Worm (Caenorhabditis elegans) whole organism, L3 larva: ENCODE data around the gene C17B7.9.

Experiments
- aly-2 ChIP-seq: fragments of 150-350 bp; optimal IDR thresholded peaks from 2 replicates; lab custom pipeline; 2014; ENCODE audit warnings: missing biosample characterization, missing genetic modification characterization
- ama-1 ChIP-seq: fragments of 150-350 bp; optimal IDR thresholded peaks from 2 replicates; lab custom pipeline; 2018
- ceh-16 ChIP-seq: sonication (generic microtip); optimal IDR thresholded peaks from 2 replicates; lab custom pipeline; 2017; ENCODE audit warnings: missing biosample characterization, missing genetic modification characterization
- ceh-28 ChIP-seq: fragments of 150-350 bp; optimal IDR thresholded peaks from 2 replicates; lab custom pipeline; 2014; ENCODE audit warnings: missing biosample characterization, missing genetic modification reagents, missing genetic modification characterization
- ceh-82 ChIP-seq: fragments of 150-350 bp; optimal IDR thresholded peaks from 2 replicates; lab custom pipeline; 2014; ENCODE audit warnings: missing biosample characterization, missing genetic modification characterization
- ceh-9 ChIP-seq: sonication (generic microtip); optimal IDR thresholded peaks from 2 replicates; lab custom pipeline; 2018; ENCODE audit warnings: missing biosample characterization, missing genetic modification characterization
- daf-12 ChIP-seq: fragments of 150-350 bp; optimal IDR thresholded peaks from 2 replicates; lab custom pipeline; 2014; ENCODE audit warnings: missing biosample characterization, missing genetic modification reagents, missing genetic modification characterization
- egl-27 ChIP-seq: sonication (generic microtip); optimal IDR thresholded peaks from 4 replicates; lab custom pipeline; 2017; ENCODE audit warnings: missing biosample characterization, missing genetic modification reagents, missing genetic modification characterization
- elt-2 ChIP-seq: sonication (generic microtip); optimal IDR thresholded peaks from 2 replicates; lab custom pipeline; 2016; ENCODE audit warnings: missing genetic modification reagents, mild to moderate bottlenecking, missing genetic modification characterization, missing compliant biosample characterization
- elt-3 ChIP-seq, 3 experiments: fragments of 150-350 bp in 1 of 3; sonication (generic microtip) in 2 of 3; optimal IDR thresholded peaks; 2 replicates in 2 of 3; 4 replicates in 1 of 3; lab custom pipeline; 2014 to 2017; ENCODE audit warnings: missing biosample characterization in 3 of 3, missing genetic modification characterization in 3 of 3
- eor-1 ChIP-seq, 2 experiments: fragments of 150-350 bp; optimal IDR thresholded peaks; 2 replicates each; lab custom pipeline; 2014 to 2018; ENCODE audit warnings: missing biosample characterization in 2 of 2, missing genetic modification characterization in 2 of 2
- fkh-10 ChIP-seq: sonication (generic microtip); optimal IDR thresholded peaks from 2 replicates; lab custom pipeline; 2017; ENCODE audit warnings: missing biosample characterization, missing genetic modification reagents, missing genetic modification characterization
- fkh-2 ChIP-seq: fragments of 150-350 bp; optimal IDR thresholded peaks from 2 replicates; lab custom pipeline; 2014; ENCODE audit warnings: missing biosample characterization, missing genetic modification reagents, missing genetic modification characterization
- fos-1 ChIP-seq: fragments of 150-350 bp; optimal IDR thresholded peaks from 2 replicates; lab custom pipeline; 2014; ENCODE audit warnings: missing biosample characterization, missing genetic modification characterization
- hmg-11 ChIP-seq: sonication (generic microtip); optimal IDR thresholded peaks from 2 replicates; lab custom pipeline; 2016; ENCODE audit warnings: missing genetic modification characterization, missing compliant biosample characterization
- jun-1 ChIP-seq: fragments of 150-350 bp; optimal IDR thresholded peaks from 2 replicates; lab custom pipeline; 2014; ENCODE audit warnings: missing biosample characterization, missing genetic modification reagents, missing genetic modification characterization
- lin-39 ChIP-seq: fragments of 150-350 bp; optimal IDR thresholded peaks from 2 replicates; lab custom pipeline; 2018; ENCODE audit warnings: missing biosample characterization, missing genetic modification reagents, missing genetic modification characterization
- mdl-1 ChIP-seq: fragments of 150-350 bp; optimal IDR thresholded peaks from 2 replicates; lab custom pipeline; 2014; ENCODE audit warnings: missing biosample characterization, missing genetic modification characterization
- mml-1 ChIP-seq: fragments of 150-350 bp; sonication (generic microtip); optimal IDR thresholded peaks from 3 replicates; lab custom pipeline; 2014; ENCODE audit warnings: missing biosample characterization, missing genetic modification characterization
- nhr-12 ChIP-seq: fragments of 150-350 bp; optimal IDR thresholded peaks from 2 replicates; lab custom pipeline; 2014; ENCODE audit warnings: missing biosample characterization, missing genetic modification characterization
- nhr-23 ChIP-seq: fragments of 150-350 bp; optimal IDR thresholded peaks from 2 replicates; lab custom pipeline; 2014; ENCODE audit warnings: missing biosample characterization, missing genetic modification reagents, missing genetic modification characterization
- nhr-237 ChIP-seq: fragments of 150-350 bp; optimal IDR thresholded peaks from 2 replicates; lab custom pipeline; 2014; ENCODE audit warnings: missing biosample characterization, missing genetic modification characterization
- nhr-25 ChIP-seq: sonication (generic microtip); optimal IDR thresholded peaks from 2 replicates; lab custom pipeline; 2017; ENCODE audit warnings: missing biosample characterization, missing genetic modification characterization
- nhr-28 ChIP-seq: fragments of 150-350 bp; optimal IDR thresholded peaks from 2 replicates; lab custom pipeline; 2014; ENCODE audit warnings: missing biosample characterization, missing genetic modification characterization
- nhr-43 ChIP-seq: sonication (generic microtip); optimal IDR thresholded peaks from 2 replicates; lab custom pipeline; 2016; ENCODE audit warnings: mild to moderate bottlenecking, missing genetic modification characterization, missing compliant biosample characterization; ENCODE audit not compliant: poor library complexity, severe bottlenecking
- nhr-67 ChIP-seq: fragments of 150-350 bp; optimal IDR thresholded peaks from 2 replicates; lab custom pipeline; 2014; ENCODE audit warnings: missing biosample characterization, missing genetic modification characterization
- nhr-76 ChIP-seq: fragments of 150-350 bp; sonication (generic microtip); optimal IDR thresholded peaks from 5 replicates; lab custom pipeline; 2014; ENCODE audit warnings: missing biosample characterization, missing genetic modification characterization
- nhr-77 ChIP-seq: fragments of 150-350 bp; optimal IDR thresholded peaks from 2 replicates; lab custom pipeline; 2014; ENCODE audit warnings: missing biosample characterization, missing genetic modification characterization
- pha-4 ChIP-seq: fragments of 150-350 bp; optimal IDR thresholded peaks from 2 replicates; lab custom pipeline; 2014; ENCODE audit warnings: missing biosample characterization, missing genetic modification reagents, missing genetic modification characterization
- pqm-1 ChIP-seq: fragments of 150-350 bp; optimal IDR thresholded peaks from 2 replicates; lab custom pipeline; 2017; ENCODE audit warnings: missing biosample characterization, missing genetic modification characterization, inconsistent platforms
- sea-2 ChIP-seq: fragments of 150-350 bp; sonication (generic microtip); optimal IDR thresholded peaks from 4 replicates; lab custom pipeline; 2014; ENCODE audit warnings: missing biosample characterization, missing genetic modification reagents, missing genetic modification characterization
- skn-1 ChIP-seq: fragments of 150-350 bp; optimal IDR thresholded peaks from 2 replicates; lab custom pipeline; 2014; ENCODE audit warnings: missing biosample characterization, missing genetic modification characterization
- snpc-4 ChIP-seq: fragments of 150-350 bp; optimal IDR thresholded peaks from 2 replicates; lab custom pipeline; 2014; ENCODE audit warnings: missing biosample characterization, missing genetic modification characterization
- tbx-2 ChIP-seq: sonication (generic microtip); optimal IDR thresholded peaks from 2 replicates; lab custom pipeline; 2016; ENCODE audit warnings: mild to moderate bottlenecking, missing genetic modification characterization, missing compliant biosample characterization
- unc-39 ChIP-seq: sonication (generic microtip); optimal IDR thresholded peaks from 4 replicates; lab custom pipeline; 2017; ENCODE audit warnings: missing biosample characterization, missing genetic modification characterization
- ztf-4 ChIP-seq: fragments of 150-350 bp; optimal IDR thresholded peaks from 2 replicates; lab custom pipeline; 2014; ENCODE audit warnings: missing biosample characterization, missing genetic modification characterization

C17B7.9 gene

ce11 chrV:3299437-3299836 is 32.5 kb downstream of the C17B7.9 start:
- TF ChIP-seq pha-4 (tag; lab: Kevin White, UChicago) (no peak), egl-27 (tag; lab: Kevin White, UChicago) (no peak), aly-2 (tag; lab: Kevin White, UChicago) (no peak), skn-1 (tag; lab: Kevin White, UChicago) (no peak), eor-1 (tag; optimal IDR thresholded peaks at IDR 0.05; lab: Kevin White, UChicago) (no peak), mdl-1 (no peak), pqm-1 (tag; lab: Kevin White, UChicago) (no peak), ama-1 (lab: Kevin White, UChicago) (no peak), nhr-67 (no peak), nhr-28 (no peak), jun-1 (no peak), ceh-9 (tag; lab: Kevin White, UChicago) (no peak), daf-12 (tag; lab: Kevin White, UChicago) (no peak), ztf-4 (tag; lab: Kevin White, UChicago) (no peak), sea-2 (no peak), fkh-2 (tag; lab: Kevin White, UChicago) (no peak), nhr-43 (tag; lab: Kevin White, UChicago) (no peak), nhr-237 (tag; lab: Kevin White, UChicago) (no peak)

ce11 chrV:3297764-3298163 is 34.2 kb downstream of the C17B7.9 start, which contains the start of gene srx-122:
Gene srx-122, minus strand, starts transcription at chrV:3297864.
- TF ChIP-seq sea-2 (no peak), mml-1 (tag; lab: Kevin White, UChicago) (no peak), lin-39 (no peak), snpc-4 (tag; lab: Kevin White, UChicago) (no peak), nhr-67 (no peak), nhr-76 (tag; lab: Kevin White, UChicago) (no peak), nhr-12 (no peak), ztf-4 (tag; lab: Kevin White, UChicago) (no peak), ceh-16 (tag; lab: Kevin White, UChicago) (no peak), eor-1 (tag; optimal IDR thresholded peaks at IDR 0.05; lab: Kevin White, UChicago) (no peak), nhr-23 (tag; lab: Kevin White, UChicago) (no peak), ama-1 (lab: Kevin White, UChicago) (no peak), egl-27 (tag; lab: Kevin White, UChicago) (no peak)

ce11 chrV:3295368-3295767 is 36.6 kb downstream of the C17B7.9 start:
- TF ChIP-seq ceh-28 (no peak), nhr-77 (no peak), fkh-10 (GFP tag; lab: Kevin White, UChicago) (no peak), nhr-25 (tag; lab: Kevin White, UChicago) (no peak), elt-3 (tag; optimal IDR thresholded peaks at IDR 0.05; lab: Kevin White, UChicago) (no peak), tbx-2 (no peak), ceh-82 (no peak), ztf-4 (tag; lab: Kevin White, UChicago) (no peak), ceh-16 (tag; lab: Kevin White, UChicago) (no peak), daf-12 (tag; lab: Kevin White, UChicago) (no peak), jun-1 (no peak), unc-39 (tag; lab: Kevin White, UChicago) (no peak), ceh-9 (tag; lab: Kevin White, UChicago) (no peak), elt-2 (no peak), nhr-237 (tag; lab: Kevin White, UChicago) (no peak), pha-4 (tag; lab: Kevin White, UChicago) (no peak)

ce11 chrV:3289267-3289666 is 42.7 kb downstream of the C17B7.9 start, which contains the start of gene F35F10.6:
Gene F35F10.6, minus strand, starts transcription at chrV:3289367.
- no peak for TF ChIP-seq snpc-4 (tag; lab: Kevin White, UChicago)
- no peak for TF ChIP-seq mdl-1
- TF ChIP-seq mml-1 (tag; lab: Kevin White, UChicago) = no peak
- no peak for TF ChIP-seq ceh-16 (tag; lab: Kevin White, UChicago)
- TF ChIP-seq nhr-67 = no peak
- no peak for TF ChIP-seq fos-1 (tag; lab: Kevin White, UChicago)
- no peak for TF ChIP-seq hmg-11 (tag; lab: Kevin White, UChicago)
- TF ChIP-seq, all 47 proteins: peak for 0
